Worm (Caenorhabditis elegans): Measurements from ENCODE around the gene F08F3.8.
"Not testable (repeated sequence)": the region's sequence is repeated elsewhere in the genome, so short reads cannot be mapped to it uniquely, and the experiment has no call there.

F08F3.8 gene

ce11 chrV:5432499-5432898 is at the start of gene F08F3.8:
Gene F08F3.8, minus strand, starts transcription at chrV:5432599.
- no peak for TF ChIP-seq unc-62 (GFP tag; optimal IDR thresholded peaks at IDR 0.05)

- no peak for TF ChIP-seq unc-62 (GFP tag; optimal IDR thresholded peaks at IDR 0.05)
These were observed 45.3 kb upstream of the F08F3.8 start for ce11 chrV:5477719-5478118.

- not testable (repeated sequence) for TF ChIP-seq unc-62 (GFP tag; optimal IDR thresholded peaks at IDR 0.05)
These were observed 38.5 kb upstream of the F08F3.8 start, which contains the start of gene ZC317.7 for ce11 chrV:5470930-5471329. Gene ZC317.7, minus strand, starts transcription at chrV:5471030.

- not testable (repeated sequence) for TF ChIP-seq unc-62 (GFP tag; optimal IDR thresholded peaks at IDR 0.05)
These were observed 36.1 kb upstream of the F08F3.8 start, which contains the start of gene ZC317.6 for ce11 chrV:5468489-5468888. Gene ZC317.6, minus strand, starts transcription at chrV:5468589.

- TF ChIP-seq unc-62 (GFP tag; optimal IDR thresholded peaks at IDR 0.05) = no peak
These were observed 32.9 kb upstream of the F08F3.8 start, which contains the start of gene srg-68 for ce11 chrV:5465335-5465734. Gene srg-68, minus strand, starts transcription at chrV:5465435.

- no peak for TF ChIP-seq unc-62 (GFP tag; optimal IDR thresholded peaks at IDR 0.05)
These were observed 30.5 kb upstream of the F08F3.8 start, which contains the start of gene srg-67 for ce11 chrV:5462894-5463293. Gene srg-67, minus strand, starts transcription at chrV:5462994.

ce11 chrV:5459806-5460205 is 27.4 kb upstream of the F08F3.8 start, which contains the start of gene ZC317.2:
Gene ZC317.2, plus strand, starts transcription at chrV:5460106.
- TF ChIP-seq unc-62 (GFP tag; optimal IDR thresholded peaks at IDR 0.05) = no peak

- no peak for TF ChIP-seq unc-62 (GFP tag; optimal IDR thresholded peaks at IDR 0.05)
These were observed 22.6 kb upstream of the F08F3.8 start for ce11 chrV:5454955-5455354.

ce11 chrV:5453615-5454014 is 21.2 kb upstream of the F08F3.8 start, which contains the start of gene glc-3:
Gene glc-3, minus strand, starts transcription at chrV:5453715.
- TF ChIP-seq unc-62 (GFP tag; optimal IDR thresholded peaks at IDR 0.05) = no peak

- TF ChIP-seq unc-62 (GFP tag; optimal IDR thresholded peaks at IDR 0.05) = no peak
These were observed 18.3 kb upstream of the F08F3.8 start for ce11 chrV:5450742-5451141.

- TF ChIP-seq unc-62 (GFP tag; optimal IDR thresholded peaks at IDR 0.05) = no peak
These were observed 14.7 kb upstream of the F08F3.8 start for ce11 chrV:5447057-5447456.

ce11 chrV:5445839-5446238 is 13.4 kb upstream of the F08F3.8 start, which contains the start of gene F08F3.1:
Gene F08F3.1, plus strand, starts transcription at chrV:5446139.
- TF ChIP-seq unc-62 (GFP tag; optimal IDR thresholded peaks at IDR 0.05) = no peak

ce11 chrV:5444037-5444436 is 11.6 kb upstream of the F08F3.8 start:
- no peak for TF ChIP-seq unc-62 (GFP tag; optimal IDR thresholded peaks at IDR 0.05)

- no peak for TF ChIP-seq unc-62 (GFP tag; optimal IDR thresholded peaks at IDR 0.05)
These were observed 10.0 kb upstream of the F08F3.8 start for ce11 chrV:5442366-5442765.

ce11 chrV:5439068-5439467 is 6.7 kb upstream of the F08F3.8 start, which contains the start of gene snpc-1.3:
Gene snpc-1.3, minus strand, starts transcription at chrV:5439168.
- TF ChIP-seq unc-62 (GFP tag; optimal IDR thresholded peaks at IDR 0.05) = no peak

- TF ChIP-seq unc-62 (GFP tag; optimal IDR thresholded peaks at IDR 0.05) = no peak
These were observed 621 bp upstream of the F08F3.8 start, which contains the start of gene acl-6 for ce11 chrV:5433020-5433419. Gene acl-6, plus strand, starts transcription at chrV:5433386.

- no peak for TF ChIP-seq unc-62 (GFP tag; optimal IDR thresholded peaks at IDR 0.05)
These were observed 4.5 kb downstream of the F08F3.8 start, which contains the start of gene rhr-1 for ce11 chrV:5427860-5428259. Gene rhr-1, plus strand, starts transcription at chrV:5428160.

ce11 chrV:5426337-5426736 is 6.1 kb downstream of the F08F3.8 start:
- TF ChIP-seq unc-62 (GFP tag; optimal IDR thresholded peaks at IDR 0.05) = no peak
